Fruit fly (Drosophila melanogaster): ENCODE measurements around the gene Cp15.
A peak's percentile ranks its signal among the peaks of the same experiment; 100 is the strongest.

Gene Cp15

DNA sequence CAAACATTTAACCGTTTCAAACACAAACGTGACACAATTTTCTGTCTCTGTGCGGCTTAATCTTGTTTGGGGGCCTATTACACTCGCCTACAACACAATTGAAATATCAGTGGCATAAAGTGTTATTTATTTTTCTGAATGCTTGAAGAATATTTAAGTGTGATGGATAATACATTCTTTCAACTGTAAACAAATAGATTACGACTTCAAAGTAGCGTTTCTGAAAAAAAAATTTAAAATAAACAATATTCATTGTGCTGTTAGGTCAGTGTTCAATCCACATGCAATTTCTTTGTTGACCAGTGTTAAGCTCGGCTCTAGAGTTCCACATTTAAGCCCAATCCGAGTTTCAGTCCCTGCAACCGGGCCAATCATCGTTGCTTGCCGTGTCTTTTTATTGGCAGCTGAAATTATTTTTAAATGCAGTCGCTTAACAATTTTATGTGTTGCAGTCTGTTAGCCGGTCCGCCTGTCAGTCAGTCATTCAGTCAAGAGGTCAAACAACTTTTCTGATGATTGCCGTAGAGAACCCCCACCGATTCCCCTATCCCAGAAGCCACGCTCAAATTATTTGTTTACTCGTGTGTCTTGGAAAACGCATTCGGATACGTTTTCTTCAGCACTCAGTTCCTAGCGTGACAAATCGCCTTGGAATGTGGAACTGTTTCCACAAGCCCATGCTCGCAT is 44.9 kb downstream of the Cp15 start (continued):
- TF ChIP-seq zen2 (GFP tag; IDR thresholded peaks at IDR 0.05; ENCODE audit: partially characterized antibody) (no peak), CG8290 (GFP tag; optimal IDR thresholded peaks at IDR 0.05) (peak; percentile 3), CG8290 (tag; optimal IDR thresholded peaks at IDR 0.05) (peak in 1 of 2 experiments; percentile 29), gsb (GFP tag; IDR thresholded peaks at IDR 0.05) (no peak), trh (GFP tag; optimal IDR thresholded peaks at IDR 0.05) (peak; percentile 35), CG13624 (GFP tag; optimal IDR thresholded peaks at IDR 0.05) (peak; percentile 42), CG10274 (GFP tag; optimal IDR thresholded peaks at IDR 0.05) (no peak), stwl (tag; optimal IDR thresholded peaks at IDR 0.05) (peak; percentile 4), sens (GFP tag) (peak; percentile 96), Sox102F (GFP tag; optimal IDR thresholded peaks at IDR 0.05) (peak; percentile 84), Pdp1 (GFP tag; optimal IDR thresholded peaks at IDR 0.05) (peak; percentile 8 to 61), sens-2 (GFP tag; IDR thresholded peaks at IDR 0.05) (peak; percentile 34; the same call in 1 of the 2 replicates), CG34224 (GFP tag; IDR thresholded peaks at IDR 0.05; ENCODE audit: partially characterized antibody) (no peak), Ada2b (GFP tag; IDR thresholded peaks at IDR 0.05) (peak; percentile 66), CG6791 (GFP tag; IDR thresholded peaks at IDR 0.05; ENCODE audit: partially characterized antibody) (no peak), fd102C (GFP tag; optimal IDR thresholded peaks at IDR 0.05) (no peak), twi (tag; optimal IDR thresholded peaks at IDR 0.05) (peak; percentile 61), CG11504 (tag; optimal IDR thresholded peaks at IDR 0.05) (peak; percentile 79), wor (GFP tag; IDR thresholded peaks at IDR 0.05) (peak; percentile 60), CG8924 (tag; optimal IDR thresholded peaks at IDR 0.05) (peak; percentile 83), E2f2 (GFP tag; IDR thresholded peaks at IDR 0.05) (peak; percentile 63; the same call in 1 of the 2 replicates), BEAF-32 (GFP tag; optimal IDR thresholded peaks at IDR 0.05) (no peak), Oli (tag; optimal IDR thresholded peaks at IDR 0.05) (peak; percentile 85), CG17802 (tag; optimal IDR thresholded peaks at IDR 0.05) (peak; percentile 18), Nf-YA (GFP tag; IDR thresholded peaks at IDR 0.05) (0 out of 2 replicates have a peak, but pooled peaks have one; percentile 42), CG3407 (GFP tag; optimal IDR thresholded peaks at IDR 0.05) (peak; percentile 53), CG9876 (GFP tag; optimal IDR thresholded peaks at IDR 0.05) (no peak), Ravus (GFP tag; IDR thresholded peaks at IDR 0.05) (no peak), CG8388 (GFP tag; optimal IDR thresholded peaks at IDR 0.05) (peak; percentile 82), Nf-YB (GFP tag; optimal IDR thresholded peaks at IDR 0.05) (peak; percentile 70), z (GFP tag; IDR thresholded peaks at IDR 0.05) (no peak), CG42726 (GFP tag; IDR thresholded peaks at IDR 0.05; ENCODE audit: partially characterized antibody) (no peak), Lim3 (GFP tag; IDR thresholded peaks at IDR 0.05) (no peak), usp (GFP tag; optimal IDR thresholded peaks at IDR 0.05) (no peak), gfzf (GFP tag; optimal IDR thresholded peaks at IDR 0.05) (no peak), CG7963 (GFP tag; IDR thresholded peaks at IDR 0.05; ENCODE audit: partially characterized antibody) (no peak), Usf (GFP tag; optimal IDR thresholded peaks at IDR 0.05) (no peak), inv (GFP tag; IDR thresholded peaks at IDR 0.05; ENCODE audit: partially characterized antibody) (no peak), sob (GFP tag; IDR thresholded peaks at IDR 0.05) (peak; percentile 50; the same call in 1 of the 2 replicates), CG2129 (GFP tag; IDR thresholded peaks at IDR 0.05; ENCODE audit: partially characterized antibody) (no peak), CG14965 (GFP tag; optimal IDR thresholded peaks at IDR 0.05; ENCODE audit: borderline replicate concordance) (no peak), CG7271 (tag; optimal IDR thresholded peaks at IDR 0.05) (peak; percentile 33), tll (GFP tag; optimal IDR thresholded peaks at IDR 0.05) (no peak), slbo (GFP tag; IDR thresholded peaks at IDR 0.05) (0 out of 2 replicates have a peak, but pooled peaks have one; percentile 36), chm (GFP tag; IDR thresholded peaks at IDR 0.05) (0 out of 2 replicates have a peak, but pooled peaks have one; percentile 24), CG15479 (GFP tag; optimal IDR thresholded peaks at IDR 0.05) (no peak), Gug (GFP tag; IDR thresholded peaks at IDR 0.05) (peak; percentile 20; the same call in 1 of the 4 replicates), CG5245 (GFP tag; optimal IDR thresholded peaks at IDR 0.05) (peak; percentile 41)

All from whole organism, embryonic.